Worm (Caenorhabditis elegans) whole organism, midembryonic: ENCODE data around the gene ace-1.

ENCODE experiments used
- T22C8.4 ChIP-seq: fragments of 200-800 bp; sonication (Bioruptor generic); IDR thresholded peaks from 2 replicates; pipeline ENCODE4 v1.3.6; 2022; ENCODE audit warnings: missing genetic modification characterization, missing compliant biosample characterization
- cog-1 ChIP-seq: sonication (generic microtip); optimal IDR thresholded peaks from 2 replicates; lab custom pipeline; 2016; ENCODE audit warnings: missing genetic modification characterization, missing compliant biosample characterization
- flt-1 ChIP-seq: fragments of 200-800 bp; sonication (Bioruptor generic); IDR thresholded peaks from 2 replicates; pipeline ENCODE4 v1.3.6; 2022; ENCODE audit warnings: missing genetic modification characterization, missing compliant biosample characterization
- klf-2 ChIP-seq: fragments of 200-800 bp; sonication (Bioruptor generic); conservative IDR thresholded peaks from 2 replicates; pipeline ENCODE4 v1.3.6; 2022; ENCODE audit warnings: missing genetic modification reagents, missing genetic modification characterization, missing compliant biosample characterization
- med-1 ChIP-seq: sonication (generic microtip); optimal IDR thresholded peaks from 2 replicates; lab custom pipeline; 2017; ENCODE audit warnings: missing genetic modification characterization, mild to moderate bottlenecking, missing compliant biosample characterization, antibody characterized with exemption, missing genetic modification reagents; ENCODE audit not compliant: insufficient read depth
- ref-1 ChIP-seq: fragments of 200-800 bp; sonication (Bioruptor generic); conservative IDR thresholded peaks from 2 replicates; pipeline ENCODE4 v1.3.6; 2022; ENCODE audit warnings: missing genetic modification reagents, missing genetic modification characterization, missing compliant biosample characterization
- tab-1 ChIP-seq: fragments of 200-800 bp; sonication (Bioruptor generic); IDR thresholded peaks from 2 replicates; pipeline ENCODE4 v1.3.6; 2022; ENCODE audit warnings: missing genetic modification characterization, missing compliant biosample characterization
- ztf-29 ChIP-seq: fragments of 200-800 bp; sonication (Bioruptor generic); IDR thresholded peaks from 2 replicates; pipeline ENCODE4 v1.3.6; 2022; ENCODE audit warnings: missing genetic modification reagents, missing genetic modification characterization, missing compliant biosample characterization

Gene ace-1

DNA sequence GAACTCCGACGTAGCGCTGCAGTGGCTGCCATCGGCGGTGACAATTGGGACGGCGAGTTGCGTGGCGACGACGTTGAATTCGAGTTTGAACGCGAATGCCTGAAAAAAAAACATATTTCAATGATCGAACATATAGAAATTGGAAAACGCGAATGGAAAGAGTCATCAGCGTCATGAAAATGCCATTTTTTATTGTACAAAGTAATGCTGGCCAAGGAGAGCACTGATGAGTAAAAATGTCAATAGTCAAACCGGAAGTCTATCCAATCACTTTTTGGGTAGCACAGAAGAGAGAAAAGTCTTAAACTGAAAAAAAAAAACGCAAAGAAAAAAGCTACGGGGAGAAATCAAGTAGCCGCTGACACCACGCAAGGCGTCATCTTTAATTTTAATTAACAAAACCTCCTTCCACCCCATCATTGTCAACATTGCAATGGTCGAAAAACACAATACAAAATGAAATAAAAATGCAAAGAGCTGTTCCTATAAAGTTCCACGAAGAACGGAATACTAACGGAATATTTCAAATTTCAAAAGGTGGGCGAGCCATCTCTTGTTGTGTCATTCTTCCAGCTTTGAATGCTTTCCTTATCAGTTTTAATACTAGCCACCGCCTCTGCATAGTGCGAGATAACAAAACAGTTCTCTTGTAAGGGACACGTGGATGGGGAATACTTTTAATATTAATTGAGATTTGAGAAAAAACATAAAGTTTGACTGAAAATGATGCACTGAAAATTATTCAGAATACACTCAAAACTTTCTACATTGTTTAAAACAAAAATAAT is 46.3 kb downstream of the ace-1 start:
- TF ChIP-seq flt-1 (GFP tag; lab: Robert Waterston, UW) (no peak), tab-1 (GFP tag; lab: Robert Waterston, UW) (no peak), cog-1 (tag; lab: Kevin White, UChicago) (no peak), ref-1 (GFP tag; lab: Robert Waterston, UW) (no peak), T22C8.4 (GFP tag; lab: Robert Waterston, UW) (no peak)

DNA sequence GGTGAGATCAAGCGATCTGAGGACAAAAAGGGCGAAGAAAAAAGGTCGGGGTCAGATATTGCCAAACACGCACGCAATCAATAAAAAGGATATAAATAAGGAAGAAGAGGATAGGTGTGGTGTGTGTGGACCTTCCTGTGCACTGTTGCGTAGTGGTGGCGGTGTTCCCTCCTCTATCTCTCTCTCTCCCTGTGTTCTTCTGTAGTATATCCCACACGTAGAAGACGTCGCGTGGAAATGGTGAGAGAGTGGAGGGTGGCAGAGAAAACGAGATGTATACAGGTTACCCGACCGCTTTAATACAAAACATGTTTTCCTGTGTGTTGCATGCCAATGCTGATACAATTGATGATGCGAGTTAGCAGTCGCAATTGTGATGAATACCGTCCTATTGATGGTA is 47.5 kb downstream of the ace-1 start:
- TF ChIP-seq med-1 (GFP tag; lab: Kevin White, UChicago) = no peak
- TF ChIP-seq flt-1 (GFP tag; lab: Robert Waterston, UW) = 0 out of 2 replicates have a peak, but pooled peaks have one; percentile 59
- 0 out of 2 replicates have a peak, but pooled peaks have one; percentile 29 for TF ChIP-seq T22C8.4 (GFP tag; lab: Robert Waterston, UW)

ce11 chrX:16416790-16417330 is 49.8 kb downstream of the ace-1 start, which contains the start of gene eat-17:
Gene eat-17 (minus strand): TSS chrX:16416840.
- TF ChIP-seq ztf-29 (GFP tag; lab: Robert Waterston, UW) (no peak), tab-1 (GFP tag; lab: Robert Waterston, UW) (no peak), cog-1 (tag; lab: Kevin White, UChicago) (no peak), med-1 (GFP tag; lab: Kevin White, UChicago) (no peak), ref-1 (GFP tag; lab: Robert Waterston, UW) (no peak)

DNA sequence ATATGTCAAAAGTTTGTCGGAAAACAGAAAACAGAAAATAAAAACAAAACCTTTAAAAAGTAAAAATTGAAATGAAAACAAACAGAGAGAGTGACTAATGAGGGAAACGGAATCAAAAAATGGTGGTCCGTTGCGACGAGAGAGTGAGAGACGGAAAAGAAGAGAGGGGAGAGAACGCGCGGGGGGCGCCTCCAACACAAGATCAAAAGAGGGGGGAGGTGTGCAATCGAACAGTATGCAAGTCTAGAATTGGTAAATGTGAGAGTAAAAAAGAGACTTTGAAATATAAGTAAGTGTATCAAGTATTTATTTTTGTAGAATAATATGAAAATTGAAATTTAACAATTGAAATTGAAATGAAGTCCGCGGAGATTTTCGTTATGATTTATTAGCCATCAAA is 51.3 kb downstream of the ace-1 start:
- TF ChIP-seq flt-1 (GFP tag; lab: Robert Waterston, UW) = no peak
- TF ChIP-seq T22C8.4 (GFP tag; lab: Robert Waterston, UW) = no peak
- no peak for TF ChIP-seq tab-1 (GFP tag; lab: Robert Waterston, UW)
- no peak for TF ChIP-seq med-1 (GFP tag; lab: Kevin White, UChicago)
- no peak for TF ChIP-seq ztf-29 (GFP tag; lab: Robert Waterston, UW)
- no peak for TF ChIP-seq cog-1 (tag; lab: Kevin White, UChicago)
- TF ChIP-seq klf-2 (GFP tag; lab: Robert Waterston, UW) = no peak
